Worm (Caenorhabditis elegans) whole organism, L3 larva: ENCODE measurements around the gene F57F5.3.

Experiments used
- R02D3.7 ChIP-seq: fragments of 150-350 bp; optimal IDR thresholded peaks from 2 replicates; lab custom pipeline; 2014; ENCODE audit warnings: missing biosample characterization, missing genetic modification characterization
- ZK546.5 ChIP-seq: sonication (generic microtip); optimal IDR thresholded peaks from 2 replicates; lab custom pipeline; 2017; ENCODE audit warnings: missing biosample characterization, missing genetic modification characterization
- aly-2 ChIP-seq: fragments of 150-350 bp; optimal IDR thresholded peaks from 2 replicates; lab custom pipeline; 2014; ENCODE audit warnings: missing biosample characterization, missing genetic modification characterization
- ama-1 ChIP-seq: fragments of 150-350 bp; optimal IDR thresholded peaks from 2 replicates; lab custom pipeline; 2018
- ceh-16 ChIP-seq: sonication (generic microtip); optimal IDR thresholded peaks from 2 replicates; lab custom pipeline; 2017; ENCODE audit warnings: missing biosample characterization, missing genetic modification characterization
- ceh-28 ChIP-seq: fragments of 150-350 bp; optimal IDR thresholded peaks from 2 replicates; lab custom pipeline; 2014; ENCODE audit warnings: missing biosample characterization, missing genetic modification reagents, missing genetic modification characterization
- ceh-82 ChIP-seq: fragments of 150-350 bp; optimal IDR thresholded peaks from 2 replicates; lab custom pipeline; 2014; ENCODE audit warnings: missing biosample characterization, missing genetic modification characterization
- ceh-9 ChIP-seq: sonication (generic microtip); optimal IDR thresholded peaks from 2 replicates; lab custom pipeline; 2018; ENCODE audit warnings: missing biosample characterization, missing genetic modification characterization
- daf-12 ChIP-seq: fragments of 150-350 bp; optimal IDR thresholded peaks from 2 replicates; lab custom pipeline; 2014; ENCODE audit warnings: missing biosample characterization, missing genetic modification reagents, missing genetic modification characterization
- egl-27 ChIP-seq: sonication (generic microtip); optimal IDR thresholded peaks from 4 replicates; lab custom pipeline; 2017; ENCODE audit warnings: missing biosample characterization, missing genetic modification reagents, missing genetic modification characterization
- egl-5 ChIP-seq: fragments of 150-350 bp; optimal IDR thresholded peaks from 2 replicates; lab custom pipeline; 2017; ENCODE audit warnings: missing biosample characterization, missing genetic modification reagents, missing genetic modification characterization, inconsistent platforms
- elt-1 ChIP-seq: fragments of 150-350 bp; optimal IDR thresholded peaks from 2 replicates; lab custom pipeline; 2014; ENCODE audit warnings: missing biosample characterization, missing genetic modification characterization
- elt-2 ChIP-seq: sonication (generic microtip); optimal IDR thresholded peaks from 2 replicates; lab custom pipeline; 2016; ENCODE audit warnings: missing genetic modification reagents, mild to moderate bottlenecking, missing genetic modification characterization, missing compliant biosample characterization
- elt-3 ChIP-seq, 3 experiments: fragments of 150-350 bp in 1 of 3; sonication (generic microtip) in 2 of 3; optimal IDR thresholded peaks; 2 replicates in 2 of 3; 4 replicates in 1 of 3; lab custom pipeline; 2014 to 2017; ENCODE audit warnings: missing biosample characterization in 3 of 3, missing genetic modification characterization in 3 of 3
- eor-1 ChIP-seq, 2 experiments: fragments of 150-350 bp; optimal IDR thresholded peaks; 2 replicates each; lab custom pipeline; 2014 to 2018; ENCODE audit warnings: missing biosample characterization in 2 of 2, missing genetic modification characterization in 2 of 2
- fkh-10 ChIP-seq: sonication (generic microtip); optimal IDR thresholded peaks from 2 replicates; lab custom pipeline; 2017; ENCODE audit warnings: missing biosample characterization, missing genetic modification reagents, missing genetic modification characterization
- fkh-2 ChIP-seq: fragments of 150-350 bp; optimal IDR thresholded peaks from 2 replicates; lab custom pipeline; 2014; ENCODE audit warnings: missing biosample characterization, missing genetic modification reagents, missing genetic modification characterization
- fos-1 ChIP-seq: fragments of 150-350 bp; optimal IDR thresholded peaks from 2 replicates; lab custom pipeline; 2014; ENCODE audit warnings: missing biosample characterization, missing genetic modification characterization
- hmg-11 ChIP-seq: sonication (generic microtip); optimal IDR thresholded peaks from 2 replicates; lab custom pipeline; 2016; ENCODE audit warnings: missing genetic modification characterization, missing compliant biosample characterization
- jun-1 ChIP-seq: fragments of 150-350 bp; optimal IDR thresholded peaks from 2 replicates; lab custom pipeline; 2014; ENCODE audit warnings: missing biosample characterization, missing genetic modification reagents, missing genetic modification characterization
- lin-15B ChIP-seq: fragments of 150-350 bp; optimal IDR thresholded peaks from 2 replicates; lab custom pipeline; 2014; ENCODE audit warnings: missing biosample characterization, missing genetic modification characterization
- lin-39 ChIP-seq: fragments of 150-350 bp; optimal IDR thresholded peaks from 2 replicates; lab custom pipeline; 2018; ENCODE audit warnings: missing biosample characterization, missing genetic modification reagents, missing genetic modification characterization
- lsy-12 ChIP-seq: sonication (generic microtip); optimal IDR thresholded peaks from 2 replicates; lab custom pipeline; 2016; ENCODE audit warnings: mild to moderate bottlenecking, missing genetic modification characterization, missing compliant biosample characterization
- mdl-1 ChIP-seq: fragments of 150-350 bp; optimal IDR thresholded peaks from 2 replicates; lab custom pipeline; 2014; ENCODE audit warnings: missing biosample characterization, missing genetic modification characterization
- mml-1 ChIP-seq: fragments of 150-350 bp; sonication (generic microtip); optimal IDR thresholded peaks from 3 replicates; lab custom pipeline; 2014; ENCODE audit warnings: missing biosample characterization, missing genetic modification characterization
- nfya-1 ChIP-seq: sonication (generic microtip); optimal IDR thresholded peaks from 2 replicates; lab custom pipeline; 2017; ENCODE audit warnings: missing genetic modification characterization, mild to moderate bottlenecking, missing compliant biosample characterization, antibody characterized with exemption, moderate library complexity; ENCODE audit not compliant: insufficient read depth
- nhr-11 ChIP-seq: fragments of 150-350 bp; optimal IDR thresholded peaks from 2 replicates; lab custom pipeline; 2014; ENCODE audit warnings: missing biosample characterization, missing genetic modification characterization
- nhr-12 ChIP-seq: fragments of 150-350 bp; optimal IDR thresholded peaks from 2 replicates; lab custom pipeline; 2014; ENCODE audit warnings: missing biosample characterization, missing genetic modification characterization
- nhr-23 ChIP-seq: fragments of 150-350 bp; optimal IDR thresholded peaks from 2 replicates; lab custom pipeline; 2014; ENCODE audit warnings: missing biosample characterization, missing genetic modification reagents, missing genetic modification characterization
- nhr-237 ChIP-seq: fragments of 150-350 bp; optimal IDR thresholded peaks from 2 replicates; lab custom pipeline; 2014; ENCODE audit warnings: missing biosample characterization, missing genetic modification characterization
- nhr-25 ChIP-seq: sonication (generic microtip); optimal IDR thresholded peaks from 2 replicates; lab custom pipeline; 2017; ENCODE audit warnings: missing biosample characterization, missing genetic modification characterization
- nhr-28 ChIP-seq: fragments of 150-350 bp; optimal IDR thresholded peaks from 2 replicates; lab custom pipeline; 2014; ENCODE audit warnings: missing biosample characterization, missing genetic modification characterization
- nhr-43 ChIP-seq: sonication (generic microtip); optimal IDR thresholded peaks from 2 replicates; lab custom pipeline; 2016; ENCODE audit warnings: mild to moderate bottlenecking, missing genetic modification characterization, missing compliant biosample characterization; ENCODE audit not compliant: poor library complexity, severe bottlenecking
- nhr-67 ChIP-seq: fragments of 150-350 bp; optimal IDR thresholded peaks from 2 replicates; lab custom pipeline; 2014; ENCODE audit warnings: missing biosample characterization, missing genetic modification characterization
- nhr-76 ChIP-seq: fragments of 150-350 bp; sonication (generic microtip); optimal IDR thresholded peaks from 5 replicates; lab custom pipeline; 2014; ENCODE audit warnings: missing biosample characterization, missing genetic modification characterization
- nhr-77 ChIP-seq: fragments of 150-350 bp; optimal IDR thresholded peaks from 2 replicates; lab custom pipeline; 2014; ENCODE audit warnings: missing biosample characterization, missing genetic modification characterization
- pha-4 ChIP-seq: fragments of 150-350 bp; optimal IDR thresholded peaks from 2 replicates; lab custom pipeline; 2014; ENCODE audit warnings: missing biosample characterization, missing genetic modification reagents, missing genetic modification characterization
- pqm-1 ChIP-seq: fragments of 150-350 bp; optimal IDR thresholded peaks from 2 replicates; lab custom pipeline; 2017; ENCODE audit warnings: missing biosample characterization, missing genetic modification characterization, inconsistent platforms
- sea-2 ChIP-seq: fragments of 150-350 bp; sonication (generic microtip); optimal IDR thresholded peaks from 4 replicates; lab custom pipeline; 2014; ENCODE audit warnings: missing biosample characterization, missing genetic modification reagents, missing genetic modification characterization
- skn-1 ChIP-seq: fragments of 150-350 bp; optimal IDR thresholded peaks from 2 replicates; lab custom pipeline; 2014; ENCODE audit warnings: missing biosample characterization, missing genetic modification characterization
- snpc-4 ChIP-seq: fragments of 150-350 bp; optimal IDR thresholded peaks from 2 replicates; lab custom pipeline; 2014; ENCODE audit warnings: missing biosample characterization, missing genetic modification characterization
- tbx-2 ChIP-seq: sonication (generic microtip); optimal IDR thresholded peaks from 2 replicates; lab custom pipeline; 2016; ENCODE audit warnings: mild to moderate bottlenecking, missing genetic modification characterization, missing compliant biosample characterization
- unc-39 ChIP-seq: sonication (generic microtip); optimal IDR thresholded peaks from 4 replicates; lab custom pipeline; 2017; ENCODE audit warnings: missing biosample characterization, missing genetic modification characterization
- unc-62 ChIP-seq: fragments of 150-350 bp; sonication (generic microtip); optimal IDR thresholded peaks from 4 replicates; lab custom pipeline; 2014; ENCODE audit warnings: missing biosample characterization, missing genetic modification reagents, missing genetic modification characterization
- ztf-11 ChIP-seq: fragments of 150-350 bp; optimal IDR thresholded peaks from 2 replicates; lab custom pipeline; 2014; ENCODE audit warnings: missing biosample characterization, missing genetic modification characterization
- ztf-4 ChIP-seq: fragments of 150-350 bp; optimal IDR thresholded peaks from 2 replicates; lab custom pipeline; 2014; ENCODE audit warnings: missing biosample characterization, missing genetic modification characterization

Gene F57F5.3

DNA sequence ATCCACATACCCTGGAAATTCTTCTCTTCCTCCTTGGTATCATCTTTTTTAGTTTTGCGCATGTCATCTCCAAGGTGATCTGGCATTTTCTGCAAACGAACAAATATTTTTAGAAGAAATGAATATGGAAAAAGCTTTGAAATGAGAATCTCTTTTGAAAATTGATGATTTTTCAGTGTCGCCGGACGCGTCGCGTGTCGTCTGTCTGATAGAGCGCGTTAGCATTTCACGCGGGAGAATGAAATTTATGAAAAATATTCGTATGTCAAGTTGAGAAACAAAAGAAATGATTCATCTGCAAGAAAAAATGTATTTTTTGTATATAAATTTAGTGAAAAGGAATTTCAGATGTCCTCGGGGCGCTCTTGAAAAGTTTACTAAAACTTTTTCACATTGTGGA, 24.1 kb downstream of the F57F5.3 start, which contains the start of gene rpt-1:
rpt-1 (minus strand) TSS at position 89 of the 400 bp plus-strand sequence.
- TF ChIP-seq nhr-11 (tag; lab: Kevin White, UChicago) (no peak), sea-2 (GFP tag; lab: Kevin White, UChicago) (no peak), nhr-25 (peak; percentile 70), nhr-43 (tag; lab: Kevin White, UChicago) (peak; percentile 5), elt-2 (tag; lab: Kevin White, UChicago) (peak; percentile 29), nfya-1 (tag; lab: Kevin White, UChicago) (peak; percentile 84), skn-1 (tag; lab: Kevin White, UChicago) (peak; percentile 98), pha-4 (tag; lab: Kevin White, UChicago) (peak; percentile 89), R02D3.7 (tag; lab: Kevin White, UChicago) (peak; percentile 3), nhr-67 (no peak), lin-39 (peak; percentile 45), hmg-11 (tag; lab: Kevin White, UChicago) (peak; percentile 14), nhr-237 (no peak), unc-39 (tag; lab: Kevin White, UChicago) (no peak), nhr-23 (peak; percentile 85), elt-1 (tag; lab: Kevin White, UChicago) (peak; percentile 9), lin-15B (tag; lab: Kevin White, UChicago) (peak; percentile 90), snpc-4 (peak; percentile 90), egl-5 (tag; lab: Kevin White, UChicago) (peak; percentile 36)
- TF ChIP-seq, all 47 proteins: peak for 14

DNA sequence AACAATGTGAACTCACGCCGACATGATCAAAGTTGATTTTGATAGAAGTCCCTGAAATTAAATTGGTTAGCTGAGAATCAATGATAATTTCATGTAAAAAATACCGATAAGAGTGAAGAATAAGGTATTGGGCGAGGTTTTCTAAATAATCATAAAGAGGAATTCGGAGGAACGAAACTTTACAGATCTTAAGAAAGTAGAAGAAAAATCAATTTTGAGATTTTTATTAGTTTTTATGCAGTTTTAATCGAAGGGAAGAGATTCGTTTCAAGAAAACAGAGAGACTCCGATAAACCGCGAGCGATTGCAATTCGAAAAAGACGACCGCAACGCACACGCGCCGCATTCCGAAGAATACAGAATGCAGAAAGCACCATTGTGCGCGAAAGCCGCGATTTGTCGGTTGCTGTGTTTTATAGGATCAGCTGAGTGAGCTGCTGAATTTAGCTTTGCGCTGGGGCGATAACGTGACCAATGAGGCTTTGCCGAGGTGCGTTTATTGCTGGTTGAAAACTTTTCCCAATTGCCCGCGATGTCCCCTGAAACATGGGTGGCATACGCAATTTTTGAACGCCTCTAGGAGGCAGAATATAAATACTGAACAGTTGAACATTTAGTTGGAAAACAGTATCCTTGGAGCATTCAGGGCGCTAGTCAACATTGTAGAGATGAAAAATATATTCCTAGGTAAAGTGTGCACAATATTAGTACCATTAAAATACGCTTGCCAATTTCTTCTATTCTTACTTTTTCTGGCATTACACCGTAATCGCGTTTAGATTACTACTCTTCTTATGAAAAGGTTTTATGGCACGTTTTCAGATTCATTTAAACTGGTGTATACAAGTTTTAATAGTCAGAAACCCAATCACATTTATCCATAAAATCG, 26.5 kb downstream of the F57F5.3 start, which contains the start of gene snr-4:
snr-4 (minus strand) TSS at position 51 of the 889 bp plus-strand sequence.
- TF ChIP-seq elt-2 (tag; lab: Kevin White, UChicago) = peak; percentile 76
- TF ChIP-seq R02D3.7 (tag; lab: Kevin White, UChicago) = peak; percentile 86
- no peak for TF ChIP-seq fkh-2 (tag; lab: Kevin White, UChicago)
- TF ChIP-seq pqm-1 (tag; lab: Kevin White, UChicago) = peak; percentile 89
- peak; percentile 90 for TF ChIP-seq nhr-43 (tag; lab: Kevin White, UChicago)
- TF ChIP-seq nhr-28 (tag; lab: Kevin White, UChicago) = no peak
- TF ChIP-seq pha-4 (tag; lab: Kevin White, UChicago) = peak; percentile 88
- no peak for TF ChIP-seq mml-1
- TF ChIP-seq lin-39 = peak; percentile 97
- peak in 1 of 3 experiments; percentile 83 for TF ChIP-seq elt-3 (tag; optimal IDR thresholded peaks at IDR 0.05; lab: Kevin White, UChicago)
- TF ChIP-seq fkh-10 = peak; percentile 56
- TF ChIP-seq aly-2 (tag; lab: Kevin White, UChicago) = peak; percentile 63
- TF ChIP-seq sea-2 (GFP tag; lab: Kevin White, UChicago) = no peak
- TF ChIP-seq lin-15B (tag; lab: Kevin White, UChicago) = peak; percentile 92
- TF ChIP-seq ceh-28 (tag; lab: Kevin White, UChicago) = peak; percentile 81
- peak; percentile 70 for TF ChIP-seq nhr-11 (tag; lab: Kevin White, UChicago)
- TF ChIP-seq ceh-82 = peak; percentile 90
- TF ChIP-seq ZK546.5 (tag; lab: Kevin White, UChicago) = no peak
- TF ChIP-seq egl-27 (tag; lab: Kevin White, UChicago) = no peak
- peak; percentile 26 for TF ChIP-seq nhr-76
- no peak for TF ChIP-seq ztf-11 (tag; lab: Kevin White, UChicago)
- TF ChIP-seq mdl-1 (tag; lab: Kevin White, UChicago) = peak; percentile 9
- TF ChIP-seq fos-1 (tag; lab: Kevin White, UChicago) = peak; percentile 74
- TF ChIP-seq nhr-67 = no peak
- peak; percentile 41 for TF ChIP-seq ceh-16 (tag; lab: Kevin White, UChicago)
- peak; percentile 87 for TF ChIP-seq skn-1 (tag; lab: Kevin White, UChicago)
- no peak for TF ChIP-seq ceh-9 (tag; lab: Kevin White, UChicago)
- TF ChIP-seq nhr-23 = peak; percentile 94
- peak; percentile 95 for TF ChIP-seq nhr-25
- no peak for TF ChIP-seq eor-1 (tag; optimal IDR thresholded peaks at IDR 0.05; lab: Kevin White, UChicago)
- peak; percentile 88 for TF ChIP-seq nhr-77 (tag; lab: Kevin White, UChicago)
- peak; percentile 100 for TF ChIP-seq snpc-4
- TF ChIP-seq daf-12 (tag; lab: Kevin White, UChicago) = no peak
- TF ChIP-seq nhr-12 = no peak
- TF ChIP-seq ama-1 (lab: Kevin White, UChicago) = peak; percentile 98
- no peak for TF ChIP-seq nhr-237
- peak; percentile 92 for TF ChIP-seq jun-1 (tag; lab: Kevin White, UChicago)
- peak; percentile 79 for TF ChIP-seq tbx-2 (tag; lab: Kevin White, UChicago)
- peak; percentile 96 for TF ChIP-seq nfya-1 (tag; lab: Kevin White, UChicago)
- peak; percentile 39 for TF ChIP-seq ztf-4 (tag; lab: Kevin White, UChicago)
- peak; percentile 83 for TF ChIP-seq hmg-11 (tag; lab: Kevin White, UChicago)
- peak; percentile 84 for TF ChIP-seq egl-5 (tag; lab: Kevin White, UChicago)
- peak; percentile 92 for TF ChIP-seq lsy-12 (tag; lab: Kevin White, UChicago)
- peak; percentile 40 for TF ChIP-seq unc-62 (GFP tag; lab: Kevin White, UChicago)
- no peak for TF ChIP-seq unc-39 (tag; lab: Kevin White, UChicago)
- TF ChIP-seq elt-1 (tag; lab: Kevin White, UChicago) = no peak
